Fruit fly (Drosophila melanogaster) S2 (cell line): ENCODE data around the gene Ype.

Experiments used
- CG8478 ChIP-seq: fragments of >200 bp; optimal IDR thresholded peaks from 2 replicates; lab custom pipeline; 2018
- CTCF ChIP-seq, 2 experiments: fragments of >200 bp; optimal IDR thresholded peaks; 2 replicates each; lab custom pipeline; 2018

Gene Ype

dm6 chrX:13395020-13395419, 7.8 kb upstream of the Ype start:
- TF ChIP-seq CTCF (optimal IDR thresholded peaks at IDR 0.05; lab: Kevin White, UChicago) (no peak), CG8478 (lab: Kevin White, UChicago) (no peak)

dm6 chrX:13394343-13394742, 7.1 kb upstream of the Ype start:
- TF ChIP-seq CG8478 (lab: Kevin White, UChicago) = no peak
- no peak for TF ChIP-seq CTCF (optimal IDR thresholded peaks at IDR 0.05; lab: Kevin White, UChicago)

dm6 chrX:13392764-13393163, 5.5 kb upstream of the Ype start:
- TF ChIP-seq CTCF (optimal IDR thresholded peaks at IDR 0.05; lab: Kevin White, UChicago) (no peak), CG8478 (lab: Kevin White, UChicago) (no peak)

dm6 chrX:13392041-13392353, 4.8 kb upstream of the Ype start:
- TF ChIP-seq CG8478 (lab: Kevin White, UChicago) (no peak), CTCF (optimal IDR thresholded peaks at IDR 0.05; lab: Kevin White, UChicago) (no peak)

- TF ChIP-seq CTCF (optimal IDR thresholded peaks at IDR 0.05; lab: Kevin White, UChicago) (no peak), CG8478 (lab: Kevin White, UChicago) (no peak)
These were observed 4.2 kb upstream of the Ype start for dm6 chrX:13391174-13392040.

dm6 chrX:13390465-13391173, 3.4 kb upstream of the Ype start:
- TF ChIP-seq CG8478 (lab: Kevin White, UChicago) (no peak), CTCF (optimal IDR thresholded peaks at IDR 0.05; lab: Kevin White, UChicago) (no peak)

dm6 chrX:13386776-13387175, 441 bp downstream of the Ype start:
- TF ChIP-seq CG8478 (lab: Kevin White, UChicago) (no peak), CTCF (optimal IDR thresholded peaks at IDR 0.05; lab: Kevin White, UChicago) (no peak)

dm6 chrX:13384583-13385342, 2.5 kb downstream of the Ype start, which contains the start of the genes Rbp1-like and Tim9a:
TSS of gene Rbp1-like (minus strand) at chrX:13384877.
TSS of gene Tim9a (plus strand) at chrX:13385210.
- TF ChIP-seq CG8478 (lab: Kevin White, UChicago) = no peak
- TF ChIP-seq CTCF (optimal IDR thresholded peaks at IDR 0.05; lab: Kevin White, UChicago) = no peak

- TF ChIP-seq CTCF (optimal IDR thresholded peaks at IDR 0.05; lab: Kevin White, UChicago) = no peak
- TF ChIP-seq CG8478 (lab: Kevin White, UChicago) = no peak
These were observed 3.0 kb downstream of the Ype start for dm6 chrX:13384177-13384576.

dm6 chrX:13383770-13384169, 3.4 kb downstream of the Ype start:
- TF ChIP-seq CTCF (optimal IDR thresholded peaks at IDR 0.05; lab: Kevin White, UChicago) (no peak), CG8478 (lab: Kevin White, UChicago) (no peak)

- TF ChIP-seq CG8478 (lab: Kevin White, UChicago) (no peak), CTCF (optimal IDR thresholded peaks at IDR 0.05; lab: Kevin White, UChicago) (no peak)
These were observed 10.7 kb downstream of the Ype start for dm6 chrX:13376520-13376919.

dm6 chrX:13375489-13375997, 11.7 kb downstream of the Ype start:
- no peak for TF ChIP-seq CG8478 (lab: Kevin White, UChicago)
- no peak for TF ChIP-seq CTCF (optimal IDR thresholded peaks at IDR 0.05; lab: Kevin White, UChicago)

dm6 chrX:13374979-13375378, 12.2 kb downstream of the Ype start:
- TF ChIP-seq CTCF (optimal IDR thresholded peaks at IDR 0.05; lab: Kevin White, UChicago) (no peak), CG8478 (lab: Kevin White, UChicago) (no peak)

- no peak for TF ChIP-seq CG8478 (lab: Kevin White, UChicago)
- no peak for TF ChIP-seq CTCF (optimal IDR thresholded peaks at IDR 0.05; lab: Kevin White, UChicago)
These were observed 13.1 kb downstream of the Ype start for dm6 chrX:13374154-13374536.
